Worm (Caenorhabditis elegans) whole organism, young adult: Measurements from ENCODE around the gene snf-5.

Experiments used
- B0019.2 ChIP-seq: fragments of 200-800 bp; sonication (Bioruptor generic); conservative IDR thresholded peaks from 2 replicates; pipeline ENCODE4 v1.3.6; 2022; ENCODE audit warnings: missing genetic modification reagents, missing genetic modification characterization, missing compliant biosample characterization
- B0261.1 ChIP-seq: sonication (generic microtip); optimal IDR thresholded peaks from 2 replicates; lab custom pipeline; 2016; ENCODE audit warnings: mild to moderate bottlenecking, missing genetic modification characterization, moderate library complexity, missing compliant biosample characterization
- C06A6.2 ChIP-seq: fragments of 200-800 bp; sonication (Bioruptor generic); conservative IDR thresholded peaks from 2 replicates; pipeline ENCODE4 v1.3.6; 2022; ENCODE audit warnings: missing genetic modification characterization, missing compliant biosample characterization
- F33H1.4 ChIP-seq: fragments of 200-800 bp; sonication (Bioruptor generic); IDR thresholded peaks from 2 replicates; pipeline ENCODE4 v1.3.6; 2022; ENCODE audit warnings: missing genetic modification reagents, missing genetic modification characterization, missing compliant biosample characterization
- F49E8.2 ChIP-seq: sonication (generic microtip); optimal IDR thresholded peaks from 3 replicates; lab custom pipeline; 2017; ENCODE audit warnings: missing genetic modification characterization, mild to moderate bottlenecking, missing compliant biosample characterization, antibody characterized with exemption, moderate library complexity; ENCODE audit not compliant: insufficient read depth
- F55B11.4 ChIP-seq: sonication (generic microtip); optimal IDR thresholded peaks from 2 replicates; lab custom pipeline; 2016; ENCODE audit warnings: missing compliant biosample characterization, missing genetic modification characterization, borderline replicate concordance; ENCODE audit not compliant: insufficient read depth
- K11D2.4 ChIP-seq: fragments of 200-800 bp; sonication (Bioruptor generic); IDR thresholded peaks from 2 replicates; pipeline ENCODE4 v1.3.6; 2022; ENCODE audit warnings: missing genetic modification reagents, missing genetic modification characterization, missing compliant biosample characterization
- K12H6.12 ChIP-seq: fragments of 200-800 bp; sonication (Bioruptor generic); optimal IDR thresholded peaks from 2 replicates; lab custom pipeline; 2018; ENCODE audit warnings: mild to moderate bottlenecking, missing genetic modification characterization, missing compliant biosample characterization
- Y53G8AR.9 ChIP-seq: fragments of 200-800 bp; sonication (Bioruptor generic); conservative IDR thresholded peaks from 2 replicates; pipeline ENCODE4 v1.3.6; 2022; ENCODE audit warnings: missing genetic modification reagents, missing genetic modification characterization, missing compliant biosample characterization
- Y56A3A.18 ChIP-seq: fragments of 200-800 bp; sonication (Bioruptor generic); IDR thresholded peaks from 2 replicates; pipeline ENCODE4 v1.3.6; 2022; ENCODE audit warnings: missing genetic modification reagents, missing genetic modification characterization, missing compliant biosample characterization
- akir-1 ChIP-seq: fragments of 200-800 bp; sonication (Bioruptor generic); optimal IDR thresholded peaks from 2 replicates; lab custom pipeline; 2018; ENCODE audit warnings: mild to moderate bottlenecking, missing genetic modification characterization, moderate library complexity, missing compliant biosample characterization
- ama-1 ChIP-seq, 3 experiments: fragments of 150-350 bp in 1 of 3; sonication (generic microtip) in 2 of 3; optimal IDR thresholded peaks; 2 replicates each; lab custom pipeline; 2014 to 2018; ENCODE audit warnings: missing biosample characterization in 2 of 3, missing genetic modification characterization in 2 of 3, missing genetic modification reagents in 2 of 3
- bed-1 ChIP-seq: fragments of 200-800 bp; sonication (Bioruptor generic); IDR thresholded peaks from 2 replicates; pipeline ENCODE4 v1.3.6; 2022; ENCODE audit warnings: missing genetic modification reagents, missing genetic modification characterization, missing compliant biosample characterization
- cebp-2 ChIP-seq: fragments of 200-800 bp; sonication (Bioruptor generic); IDR thresholded peaks from 2 replicates; pipeline ENCODE4 v1.3.6; 2022; ENCODE audit warnings: missing genetic modification characterization, missing compliant biosample characterization
- ceh-27 ChIP-seq: fragments of 200-800 bp; sonication (Bioruptor generic); optimal IDR thresholded peaks from 2 replicates; lab custom pipeline; 2018; ENCODE audit warnings: mild to moderate bottlenecking, missing genetic modification characterization, moderate library complexity, missing compliant biosample characterization
- ceh-58 ChIP-seq: fragments of 200-800 bp; sonication (Bioruptor generic); IDR thresholded peaks from 2 replicates; pipeline ENCODE4 v1.3.6; 2022; ENCODE audit warnings: missing genetic modification characterization, missing compliant biosample characterization
- chd-7 ChIP-seq: sonication (generic microtip); optimal IDR thresholded peaks from 2 replicates; lab custom pipeline; 2016; ENCODE audit warnings: mild to moderate bottlenecking, missing genetic modification characterization, moderate library complexity, missing compliant biosample characterization
- die-1 ChIP-seq: sonication (generic microtip); optimal IDR thresholded peaks from 2 replicates; lab custom pipeline; 2016; ENCODE audit warnings: missing genotype, mild to moderate bottlenecking, missing genetic modification characterization, missing compliant biosample characterization
- dpff-1 ChIP-seq: sonication (generic microtip); optimal IDR thresholded peaks from 2 replicates; lab custom pipeline; 2017; ENCODE audit warnings: mild to moderate bottlenecking, missing genetic modification characterization, missing compliant biosample characterization
- dpl-1 ChIP-seq: fragments of 150-350 bp; optimal IDR thresholded peaks from 2 replicates; lab custom pipeline; 2014; ENCODE audit warnings: missing biosample characterization, missing genetic modification reagents, missing genetic modification characterization
- efl-1 ChIP-seq: fragments of 150-350 bp; optimal IDR thresholded peaks from 2 replicates; lab custom pipeline; 2014; ENCODE audit warnings: missing biosample characterization, missing genetic modification reagents, missing genetic modification characterization
- egrh-3 ChIP-seq: fragments of 200-800 bp; sonication (Bioruptor generic); IDR thresholded peaks from 2 replicates; pipeline ENCODE4 v1.3.6; 2022; ENCODE audit warnings: missing genetic modification reagents, missing genetic modification characterization, missing compliant biosample characterization
- fkh-3 ChIP-seq: sonication (generic microtip); optimal IDR thresholded peaks from 2 replicates; lab custom pipeline; 2016; ENCODE audit warnings: mild to moderate bottlenecking, missing genetic modification characterization, missing compliant biosample characterization
- him-1 ChIP-seq: sonication (generic microtip); optimal IDR thresholded peaks from 2 replicates; lab custom pipeline; 2016; ENCODE audit warnings: missing genotype, missing genetic modification reagents, missing genetic modification characterization, missing compliant biosample characterization
- hlh-12 ChIP-seq: sonication (generic microtip); optimal IDR thresholded peaks from 2 replicates; lab custom pipeline; 2016; ENCODE audit warnings: missing genetic modification characterization, missing compliant biosample characterization
- hmg-20 ChIP-seq: fragments of 200-800 bp; sonication (Bioruptor generic); IDR thresholded peaks from 2 replicates; pipeline ENCODE4 v1.3.6; 2022; ENCODE audit warnings: missing genetic modification reagents, missing genetic modification characterization, missing compliant biosample characterization
- hsf-1 ChIP-seq: fragments of 200-800 bp; sonication (Bioruptor generic); IDR thresholded peaks from 2 replicates; pipeline ENCODE4 v1.3.6; 2022; ENCODE audit warnings: missing genetic modification reagents, missing genetic modification characterization, missing compliant biosample characterization
- lin-35 ChIP-seq, 3 experiments: fragments of 150-350 bp in 2 of 3; sonication (generic microtip) in 1 of 3; optimal IDR thresholded peaks; 2 replicates each; lab custom pipeline; 2014 to 2018; ENCODE audit warnings: missing biosample characterization in 3 of 3, missing genetic modification characterization in 3 of 3, missing genetic modification reagents in 3 of 3
- lin-40 ChIP-seq: sonication (generic microtip); optimal IDR thresholded peaks from 2 replicates; lab custom pipeline; 2016; ENCODE audit warnings: missing genetic modification characterization, mild to moderate bottlenecking, missing compliant biosample characterization, missing genotype, missing genetic modification reagents
- lin-54 ChIP-seq: fragments of 200-800 bp; sonication (Bioruptor generic); optimal IDR thresholded peaks from 2 replicates; lab custom pipeline; 2018; ENCODE audit warnings: mild to moderate bottlenecking, missing genetic modification characterization, missing compliant biosample characterization
- madf-10 ChIP-seq: sonication (generic microtip); optimal IDR thresholded peaks from 2 replicates; lab custom pipeline; 2016; ENCODE audit warnings: mild to moderate bottlenecking, missing genetic modification characterization, missing compliant biosample characterization
- madf-3 ChIP-seq: fragments of 200-800 bp; sonication (Bioruptor generic); IDR thresholded peaks from 2 replicates; pipeline ENCODE4 v1.3.6; 2022; ENCODE audit warnings: missing genetic modification reagents, missing genetic modification characterization, missing compliant biosample characterization
- mes-4 ChIP-seq: sonication (generic microtip); optimal IDR thresholded peaks from 2 replicates; lab custom pipeline; 2016; ENCODE audit warnings: missing genotype, missing genetic modification characterization, missing compliant biosample characterization
- mxl-1 ChIP-seq: sonication (generic microtip); optimal IDR thresholded peaks from 2 replicates; lab custom pipeline; 2016; ENCODE audit warnings: missing genetic modification characterization, missing compliant biosample characterization
- nhr-179 ChIP-seq: sonication (generic microtip); optimal IDR thresholded peaks from 2 replicates; lab custom pipeline; 2016; ENCODE audit warnings: mild to moderate bottlenecking, missing genetic modification characterization, missing compliant biosample characterization
- nhr-90 ChIP-seq: sonication (generic microtip); optimal IDR thresholded peaks from 2 replicates; lab custom pipeline; 2016; ENCODE audit warnings: missing genotype, mild to moderate bottlenecking, missing genetic modification characterization, missing compliant biosample characterization
- pha-4 ChIP-seq: fragments of 150-350 bp; sonication (generic microtip); optimal IDR thresholded peaks from 2 replicates; lab custom pipeline; 2014; ENCODE audit warnings: missing biosample characterization, missing genetic modification reagents, missing genetic modification characterization
- rcor-1 ChIP-seq: fragments of 200-800 bp; sonication (Bioruptor generic); IDR thresholded peaks from 2 replicates; pipeline ENCODE4 v1.3.6; 2022; ENCODE audit warnings: missing genetic modification reagents, missing genetic modification characterization, missing compliant biosample characterization
- repo-1 ChIP-seq: sonication (generic microtip); optimal IDR thresholded peaks from 2 replicates; lab custom pipeline; 2017; ENCODE audit warnings: mild to moderate bottlenecking, missing genetic modification characterization, missing compliant biosample characterization
- rpc-1 ChIP-seq, 2 experiments: fragments of 150-350 bp in 1 of 2; sonication (generic microtip) in 1 of 2; optimal IDR thresholded peaks; 2 replicates each; lab custom pipeline; 2014 to 2018; ENCODE audit warnings: missing biosample characterization in 1 of 2, missing genetic modification characterization in 1 of 2, missing genetic modification reagents in 1 of 2, missing genotype in 1 of 2
- sdz-38 ChIP-seq: sonication (generic microtip); optimal IDR thresholded peaks from 2 replicates; lab custom pipeline; 2016; ENCODE audit warnings: missing genotype, missing genetic modification characterization, missing compliant biosample characterization
- snpc-1.3 ChIP-seq: sonication (generic microtip); optimal IDR thresholded peaks from 2 replicates; lab custom pipeline; 2017; ENCODE audit warnings: missing genetic modification characterization, mild to moderate bottlenecking, missing compliant biosample characterization, antibody characterized with exemption, moderate library complexity, missing genotype, missing genetic modification reagents; ENCODE audit not compliant: insufficient read depth
- snpc-3.4 ChIP-seq: sonication (generic microtip); optimal IDR thresholded peaks from 2 replicates; lab custom pipeline; 2017; ENCODE audit warnings: missing genetic modification characterization, mild to moderate bottlenecking, missing compliant biosample characterization, antibody characterized with exemption, moderate library complexity, missing genotype, missing genetic modification reagents
- snpc-4 ChIP-seq, 5 experiments: fragments of 150-350 bp in 1 of 5; sonication (generic microtip) in 4 of 5; optimal IDR thresholded peaks; 2 replicates each; lab custom pipeline; 2014 to 2018; ENCODE audit warnings: missing genetic modification characterization in 5 of 5, missing biosample characterization in 3 of 5, antibody characterized with exemption in 2 of 5, mild to moderate bottlenecking in 2 of 5, missing compliant biosample characterization in 2 of 5, missing genotype in 2 of 5, moderate library complexity in 2 of 5, missing genetic modification reagents in 1 of 5
- unc-130 ChIP-seq: sonication (generic microtip); optimal IDR thresholded peaks from 2 replicates; lab custom pipeline; 2016; ENCODE audit warnings: missing genetic modification reagents, missing genetic modification characterization, missing compliant biosample characterization
- ztf-22 ChIP-seq: fragments of 200-800 bp; sonication (Bioruptor generic); optimal IDR thresholded peaks from 2 replicates; lab custom pipeline; 2018; ENCODE audit warnings: mild to moderate bottlenecking, missing genetic modification characterization, moderate library complexity, missing compliant biosample characterization
- ztf-26 ChIP-seq: sonication (generic microtip); optimal IDR thresholded peaks from 2 replicates; lab custom pipeline; 2017; ENCODE audit warnings: missing genetic modification characterization, missing compliant biosample characterization
- ztf-3 ChIP-seq: fragments of 200-800 bp; sonication (Bioruptor generic); optimal IDR thresholded peaks from 2 replicates; lab custom pipeline; 2018; ENCODE audit warnings: mild to moderate bottlenecking, missing genetic modification characterization, missing compliant biosample characterization

The snf-5 gene

DNA sequence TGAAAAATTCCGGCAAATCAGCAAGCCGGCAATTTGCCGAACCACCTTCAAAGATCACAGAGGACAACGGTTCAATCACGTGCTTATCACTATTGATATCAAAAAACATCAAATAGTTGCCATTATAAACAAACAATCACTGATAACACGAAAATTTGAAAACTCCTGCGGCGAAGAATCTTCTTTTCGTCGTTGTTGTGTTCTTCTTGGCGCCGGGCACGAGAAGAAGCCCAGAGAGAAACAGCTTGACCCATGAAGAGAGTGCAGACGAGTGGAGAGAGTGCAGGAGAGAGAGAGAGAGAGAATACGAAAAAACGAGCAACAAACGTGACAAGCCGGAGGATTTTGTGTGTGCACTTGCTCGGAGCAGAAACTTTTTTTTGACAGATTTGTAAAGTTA lies 13.1 kb upstream of the snf-5 start (continued):
- TF ChIP-seq lin-40 (tag; lab: Kevin White, UChicago) = peak; percentile 53
- TF ChIP-seq snpc-1.3 (tag; lab: Kevin White, UChicago) = no peak
- peak; percentile 24 for TF ChIP-seq repo-1
- TF ChIP-seq ama-1 (optimal IDR thresholded peaks at IDR 0.05; lab: Kevin White, UChicago) = peak; percentile 28
- TF ChIP-seq ama-1 (GFP tag; optimal IDR thresholded peaks at IDR 0.05; lab: Kevin White, UChicago) = no peak
- no peak; the same call in 1 of the 2 replicates for TF ChIP-seq rcor-1 (GFP tag; lab: Robert Waterston, UW)
- no peak for TF ChIP-seq dpl-1 (GFP tag; lab: Kevin White, UChicago)
- no peak for TF ChIP-seq die-1 (tag; lab: Kevin White, UChicago)
- peak; percentile 60 for TF ChIP-seq chd-7 (tag; lab: Kevin White, UChicago)
- TF ChIP-seq nhr-90 = peak; percentile 29
- TF ChIP-seq bed-1 (GFP tag; lab: Robert Waterston, UW) = no peak
- no peak for TF ChIP-seq B0019.2
- TF ChIP-seq hsf-1 (GFP tag; lab: Robert Waterston, UW) = no peak
- no peak for TF ChIP-seq pha-4 (tag; lab: Kevin White, UChicago)
- TF ChIP-seq lin-35 (GFP tag; optimal IDR thresholded peaks at IDR 0.05; lab: Kevin White, UChicago) = no peak
- TF ChIP-seq snpc-3.4 (tag; lab: Kevin White, UChicago) = no peak
- TF ChIP-seq madf-10 = peak; percentile 67
- TF ChIP-seq Y53G8AR.9 (GFP tag; lab: Robert Waterston, UW) = no peak
- TF ChIP-seq F33H1.4 = no peak
- no peak for TF ChIP-seq akir-1 (GFP tag; lab: Kevin White, UChicago)
- no peak for TF ChIP-seq rpc-1 (optimal IDR thresholded peaks at IDR 0.05; lab: Kevin White, UChicago)
- TF ChIP-seq rpc-1 (tag; optimal IDR thresholded peaks at IDR 0.05; lab: Kevin White, UChicago) = no peak
- no peak for TF ChIP-seq cebp-2 (GFP tag; lab: Robert Waterston, UW)
- TF ChIP-seq nhr-179 (tag; lab: Kevin White, UChicago) = no peak
- TF ChIP-seq mes-4 (tag; lab: Kevin White, UChicago) = no peak
- TF ChIP-seq ztf-22 (GFP tag; lab: Kevin White, UChicago) = peak; percentile 66
- peak; percentile 23 for TF ChIP-seq ztf-26 (tag; lab: Kevin White, UChicago)
- no peak for TF ChIP-seq fkh-3 (tag; lab: Kevin White, UChicago)
- TF ChIP-seq snpc-4 (GFP tag; optimal IDR thresholded peaks at IDR 0.05; lab: Kevin White, UChicago) = no peak
- peak in 3 of 4 experiments; percentile 8 to 50 (median 17) for TF ChIP-seq snpc-4 (tag; optimal IDR thresholded peaks at IDR 0.05; lab: Kevin White, UChicago)
- no peak for TF ChIP-seq B0261.1 (tag; lab: Kevin White, UChicago)
- TF ChIP-seq ceh-58 (GFP tag; lab: Robert Waterston, UW) = no peak
- no peak for TF ChIP-seq Y56A3A.18 (GFP tag; lab: Robert Waterston, UW)
- TF ChIP-seq F49E8.2 = no peak
- peak; percentile 48; the same call in 1 of the 2 replicates for TF ChIP-seq K11D2.4 (GFP tag; lab: Robert Waterston, UW)
- TF ChIP-seq efl-1 (GFP tag; lab: Kevin White, UChicago) = no peak
- TF ChIP-seq egrh-3 (GFP tag; lab: Robert Waterston, UW) = peak; percentile 40; the same call in 1 of the 2 replicates
- TF ChIP-seq hlh-12 (tag; lab: Kevin White, UChicago) = no peak
- peak; percentile 14 for TF ChIP-seq lin-54 (GFP tag; lab: Kevin White, UChicago)
- TF ChIP-seq ceh-27 (GFP tag; lab: Kevin White, UChicago) = peak; percentile 19
- no peak for TF ChIP-seq ztf-3
- no peak for TF ChIP-seq hmg-20 (GFP tag; lab: Robert Waterston, UW)
- no peak for TF ChIP-seq F55B11.4
- TF ChIP-seq madf-3 = no peak
- no peak for TF ChIP-seq unc-130 (GFP tag; lab: Kevin White, UChicago)
- peak; percentile 16 for TF ChIP-seq mxl-1 (tag; lab: Kevin White, UChicago)
- no peak for TF ChIP-seq dpff-1 (tag; lab: Kevin White, UChicago)
- TF ChIP-seq C06A6.2 = no peak
- TF ChIP-seq K12H6.12 (tag; lab: Kevin White, UChicago) = peak; percentile 15
- TF ChIP-seq sdz-38 (tag; lab: Kevin White, UChicago) = no peak
- no peak for TF ChIP-seq him-1 (tag; lab: Kevin White, UChicago)
